Fruit fly (Drosophila melanogaster) S2 (cell line): ENCODE data around the gene CG14321.
A peak's percentile ranks its signal among the peaks of the same experiment; 100 is the strongest.

ENCODE experiments used
- CG8478 ChIP-seq: fragments of >200 bp; optimal IDR thresholded peaks from 2 replicates; lab custom pipeline; 2018
- CTCF ChIP-seq, 2 experiments: fragments of >200 bp; optimal IDR thresholded peaks; 2 replicates each; lab custom pipeline; 2018

The CG14321 gene

dm6 chr3R:17706971-17707406 is 26.4 kb upstream of the CG14321 start:
- TF ChIP-seq CG8478 (lab: Kevin White, UChicago): no peak
- no peak for TF ChIP-seq CTCF (optimal IDR thresholded peaks at IDR 0.05; lab: Kevin White, UChicago)

dm6 chr3R:17707799-17708198 is 25.6 kb upstream of the CG14321 start:
- TF ChIP-seq CG8478 (lab: Kevin White, UChicago) (no peak), CTCF (optimal IDR thresholded peaks at IDR 0.05; lab: Kevin White, UChicago) (no peak)

dm6 chr3R:17708778-17709476 is 24.5 kb upstream of the CG14321 start:
- TF ChIP-seq CTCF (optimal IDR thresholded peaks at IDR 0.05; lab: Kevin White, UChicago) (no peak), CG8478 (lab: Kevin White, UChicago) (no peak)

- TF ChIP-seq CG8478 (lab: Kevin White, UChicago) (no peak), CTCF (optimal IDR thresholded peaks at IDR 0.05; lab: Kevin White, UChicago) (no peak)
These were observed 23.7 kb upstream of the CG14321 start for dm6 chr3R:17709623-17710145.

- TF ChIP-seq CG8478 (lab: Kevin White, UChicago) (no peak), CTCF (optimal IDR thresholded peaks at IDR 0.05; lab: Kevin White, UChicago) (no peak)
These were observed 23.0 kb upstream of the CG14321 start for dm6 chr3R:17710418-17710817.

dm6 chr3R:17710900-17711645 is 22.3 kb upstream of the CG14321 start:
- no peak for TF ChIP-seq CTCF (optimal IDR thresholded peaks at IDR 0.05; lab: Kevin White, UChicago)
- TF ChIP-seq CG8478 (lab: Kevin White, UChicago): no peak

dm6 chr3R:17711646-17711975 is 21.8 kb upstream of the CG14321 start:
- no peak for TF ChIP-seq CTCF (optimal IDR thresholded peaks at IDR 0.05; lab: Kevin White, UChicago)
- TF ChIP-seq CG8478 (lab: Kevin White, UChicago): no peak

- TF ChIP-seq CG8478 (lab: Kevin White, UChicago): no peak
- no peak for TF ChIP-seq CTCF (optimal IDR thresholded peaks at IDR 0.05; lab: Kevin White, UChicago)
These were observed 20.5 kb upstream of the CG14321 start for dm6 chr3R:17712623-17713521.

dm6 chr3R:17714370-17714769 is 19.0 kb upstream of the CG14321 start:
- TF ChIP-seq CG8478 (lab: Kevin White, UChicago) (no peak), CTCF (optimal IDR thresholded peaks at IDR 0.05; lab: Kevin White, UChicago) (no peak)

- TF ChIP-seq CG8478 (lab: Kevin White, UChicago): no peak
- TF ChIP-seq CTCF (optimal IDR thresholded peaks at IDR 0.05; lab: Kevin White, UChicago): no peak
These were observed 18.5 kb upstream of the CG14321 start for dm6 chr3R:17714773-17715344.

- TF ChIP-seq CTCF (optimal IDR thresholded peaks at IDR 0.05; lab: Kevin White, UChicago): peak; percentile 24 to 41
- no peak for TF ChIP-seq CG8478 (lab: Kevin White, UChicago)
These were observed 16.4 kb upstream of the CG14321 start for dm6 chr3R:17716858-17717596.

dm6 chr3R:17718051-17718693 is 15.2 kb upstream of the CG14321 start, which contains the start of gene osa:
osa (minus strand) TSS chr3R:17718350.
- no peak for TF ChIP-seq CG8478 (lab: Kevin White, UChicago)
- TF ChIP-seq CTCF (optimal IDR thresholded peaks at IDR 0.05; lab: Kevin White, UChicago): peak in 1 of 2 experiments; percentile 13
